Fruit fly (Drosophila melanogaster): ENCODE measurements around the gene Zcchc7.

DNA sequence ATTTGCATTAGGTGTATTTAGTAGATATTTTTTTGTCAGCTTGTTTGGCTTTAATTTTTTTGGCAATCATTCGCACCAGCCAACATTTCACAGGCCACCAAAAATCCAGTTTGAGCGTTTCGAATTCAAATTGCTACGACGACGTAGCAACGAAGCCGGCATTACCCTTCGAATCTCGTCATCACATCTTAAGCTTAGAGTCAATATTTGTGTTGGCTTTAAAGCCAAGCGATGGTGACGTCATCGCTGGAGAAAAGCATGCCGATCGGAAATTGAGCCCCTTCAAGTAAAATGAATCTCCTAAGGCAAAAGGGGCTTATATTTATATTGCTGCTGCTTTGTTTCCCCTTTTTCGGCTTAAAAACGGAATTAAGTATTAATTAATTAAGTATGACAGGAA lies 26.4 kb downstream of the Zcchc7 start:
- no peak for TF ChIP-seq CG8478 (optimal IDR thresholded peaks at IDR 0.05)
- TF ChIP-seq CTCF (optimal IDR thresholded peaks at IDR 0.05): no peak

Data from S2 (cell line).